Worm (Caenorhabditis elegans) whole organism, mixed stage, embryonic: Measurements from ENCODE around the gene F43D2.6.

ENCODE experiments used
- ceh-83 ChIP-seq: fragments of 200-800 bp; sonication (Bioruptor generic); optimal IDR thresholded peaks from 2 replicates; lab custom pipeline; 2018; ENCODE audit warnings: mild to moderate bottlenecking, missing genetic modification characterization, missing compliant biosample characterization
- ces-1 ChIP-seq: fragments of 150-350 bp; optimal IDR thresholded peaks from 2 replicates; lab custom pipeline; 2014; ENCODE audit warnings: missing biosample characterization, missing genetic modification reagents, missing genetic modification characterization
- elt-1 ChIP-seq: sonication (generic microtip); optimal IDR thresholded peaks from 2 replicates; lab custom pipeline; 2017; ENCODE audit warnings: missing genetic modification characterization, mild to moderate bottlenecking, missing compliant biosample characterization, antibody characterized with exemption, moderate library complexity, borderline replicate concordance; ENCODE audit not compliant: insufficient read depth
- elt-3 ChIP-seq: fragments of 150-350 bp; optimal IDR thresholded peaks from 2 replicates; lab custom pipeline; 2014; ENCODE audit warnings: missing biosample characterization, missing genetic modification characterization
- lin-32 ChIP-seq: fragments of 200-800 bp; sonication (Bioruptor generic); optimal IDR thresholded peaks from 2 replicates; lab custom pipeline; 2018; ENCODE audit warnings: mild to moderate bottlenecking, missing genetic modification characterization, missing compliant biosample characterization
- mep-1 ChIP-seq: fragments of 150-350 bp; optimal IDR thresholded peaks from 2 replicates; lab custom pipeline; 2017; ENCODE audit warnings: missing biosample characterization, missing genetic modification reagents, missing genetic modification characterization, inconsistent platforms
- nhr-2 ChIP-seq: fragments of 150-350 bp; optimal IDR thresholded peaks from 2 replicates; lab custom pipeline; 2014; ENCODE audit warnings: missing biosample characterization, missing genetic modification characterization
- nhr-28 ChIP-seq: fragments of 150-350 bp; optimal IDR thresholded peaks from 2 replicates; lab custom pipeline; 2014; ENCODE audit warnings: missing biosample characterization, missing genetic modification characterization
- nhr-76 ChIP-seq: sonication (generic microtip); optimal IDR thresholded peaks from 2 replicates; lab custom pipeline; 2017; ENCODE audit warnings: missing biosample characterization, missing genetic modification characterization
- pha-4 ChIP-seq: fragments of 150-350 bp; optimal IDR thresholded peaks from 2 replicates; lab custom pipeline; 2018; ENCODE audit warnings: missing biosample characterization, missing genetic modification reagents, missing genetic modification characterization
- snpc-4 ChIP-seq: fragments of 150-350 bp; optimal IDR thresholded peaks from 2 replicates; lab custom pipeline; 2014; ENCODE audit warnings: missing biosample characterization, missing genetic modification characterization
- unc-120 ChIP-seq: sonication (generic microtip); optimal IDR thresholded peaks from 2 replicates; lab custom pipeline; 2017; ENCODE audit warnings: missing genetic modification characterization, missing compliant biosample characterization; ENCODE audit not compliant: poor library complexity, severe bottlenecking
- unc-39 ChIP-seq: fragments of 150-350 bp; optimal IDR thresholded peaks from 2 replicates; lab custom pipeline; 2014; ENCODE audit warnings: missing biosample characterization, missing genetic modification characterization

DNA sequence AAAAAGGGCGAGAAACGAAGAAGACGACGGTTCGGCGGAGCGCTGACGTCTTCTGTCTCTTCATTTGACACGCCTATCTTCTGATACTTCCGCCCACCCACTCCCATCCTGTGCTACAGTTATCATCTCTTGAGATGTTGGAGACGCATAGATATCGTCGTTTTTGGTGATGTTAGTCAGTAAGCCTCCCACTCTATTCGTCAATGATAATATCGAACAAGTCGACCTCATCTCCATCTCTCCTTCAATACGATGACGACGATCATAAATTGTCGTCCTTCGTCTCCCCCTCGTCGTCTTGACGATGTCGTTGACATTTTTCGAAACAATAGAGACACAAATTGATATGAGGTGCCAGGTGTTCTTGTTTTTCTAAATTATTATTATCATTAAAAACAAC lies 23.2 kb upstream of the F43D2.6 start, which contains the start of gene slc-25A29:
- TF ChIP-seq snpc-4 (tag; lab: Kevin White, UChicago), result no peak
- TF ChIP-seq unc-39 (tag; lab: Kevin White, UChicago), result no peak
- TF ChIP-seq unc-120 (tag; lab: Kevin White, UChicago), result no peak
- TF ChIP-seq nhr-2 (tag; lab: Kevin White, UChicago), result no peak
- no peak for TF ChIP-seq ces-1 (GFP tag; lab: Kevin White, UChicago)
- TF ChIP-seq lin-32, result no peak
- TF ChIP-seq nhr-28 (tag; lab: Kevin White, UChicago), result no peak
- TF ChIP-seq elt-1 (tag; lab: Kevin White, UChicago), result no peak
- TF ChIP-seq elt-3 (tag; lab: Kevin White, UChicago), result no peak
- no peak for TF ChIP-seq nhr-76 (tag; lab: Kevin White, UChicago)
- TF ChIP-seq mep-1 (tag; lab: Kevin White, UChicago), result no peak
- TF ChIP-seq ceh-83 (GFP tag; lab: Kevin White, UChicago), result no peak
- TF ChIP-seq pha-4 (tag; lab: Kevin White, UChicago), result no peak
